Worm (Caenorhabditis elegans): ENCODE results near the gene amt-1.

The amt-1 gene

ce11 chrX:4528905-4529304, 42.3 kb upstream of the amt-1 start (continued):
- TF ChIP-seq irx-1 (tag; optimal IDR thresholded peaks at IDR 0.05): peak; percentile 8
- TF ChIP-seq jun-1 (tag; optimal IDR thresholded peaks at IDR 0.05): peak; percentile 37
- TF ChIP-seq nhr-85 (tag): peak; percentile 98
- peak; percentile 83 for TF ChIP-seq unc-130 (tag; optimal IDR thresholded peaks at IDR 0.05)
- TF ChIP-seq fos-1 (tag; optimal IDR thresholded peaks at IDR 0.05): no peak
- peak; percentile 40 for TF ChIP-seq skn-1 (tag; optimal IDR thresholded peaks at IDR 0.05)
- peak; percentile 68 for TF ChIP-seq nhr-19 (GFP tag; conservative IDR thresholded peaks at IDR 0.05)
- no peak for TF ChIP-seq egl-27 (tag; optimal IDR thresholded peaks at IDR 0.05)
- peak; percentile 79 for TF ChIP-seq snu-23 (GFP tag; optimal IDR thresholded peaks at IDR 0.05)
- TF ChIP-seq nhr-77 (tag; optimal IDR thresholded peaks at IDR 0.05): no peak
- no peak for TF ChIP-seq ces-1 (GFP tag; optimal IDR thresholded peaks at IDR 0.05)

- no peak for TF ChIP-seq dsc-1 (tag; optimal IDR thresholded peaks at IDR 0.05)
- TF ChIP-seq tlp-1 (tag; optimal IDR thresholded peaks at IDR 0.05): no peak
- TF ChIP-seq efl-1 (optimal IDR thresholded peaks at IDR 0.05): no peak
- TF ChIP-seq efl-1 (GFP tag; optimal IDR thresholded peaks at IDR 0.05 in 1 of 2): peak in 1 of 2 experiments; percentile 52
- TF ChIP-seq ama-1 (optimal IDR thresholded peaks at IDR 0.05): no peak
- TF ChIP-seq elt-2 (tag; optimal IDR thresholded peaks at IDR 0.05): peak; percentile 38
- TF ChIP-seq lin-14 (GFP tag; optimal IDR thresholded peaks at IDR 0.05): peak; percentile 38
- TF ChIP-seq snu-23 (GFP tag; optimal IDR thresholded peaks at IDR 0.05): no peak
- no peak for TF ChIP-seq grh-1 (GFP tag; IDR thresholded peaks at IDR 0.05)
- TF ChIP-seq nhr-47 (tag; optimal IDR thresholded peaks at IDR 0.05): no peak
- no peak for TF ChIP-seq pax-3 (tag; optimal IDR thresholded peaks at IDR 0.05)
- TF ChIP-seq pag-3 (tag; optimal IDR thresholded peaks at IDR 0.05; ENCODE audit: borderline replicate concordance, insufficient read depth): no peak
- TF ChIP-seq unc-62 (GFP tag; optimal IDR thresholded peaks at IDR 0.05): no peak
- no peak for TF ChIP-seq aly-2 (tag; optimal IDR thresholded peaks at IDR 0.05)
- TF ChIP-seq alr-1 (tag; optimal IDR thresholded peaks at IDR 0.05; ENCODE audit: borderline replicate concordance): no peak
- no peak for TF ChIP-seq mdl-1 (tag; optimal IDR thresholded peaks at IDR 0.05)
- no peak for TF ChIP-seq skn-1 (tag; optimal IDR thresholded peaks at IDR 0.05)
- no peak for TF ChIP-seq xbp-1 (tag; optimal IDR thresholded peaks at IDR 0.05)
- TF ChIP-seq nhr-11 (tag; optimal IDR thresholded peaks at IDR 0.05): no peak
- no peak for TF ChIP-seq fkh-10 (GFP tag; optimal IDR thresholded peaks at IDR 0.05)
- TF ChIP-seq nhr-20 (tag; optimal IDR thresholded peaks at IDR 0.05): peak; percentile 13
- no peak for TF ChIP-seq fos-1 (tag; optimal IDR thresholded peaks at IDR 0.05)
- TF ChIP-seq nhr-85 (tag): peak; percentile 57
- TF ChIP-seq nhr-19 (GFP tag; conservative IDR thresholded peaks at IDR 0.05): no peak
- no peak for TF ChIP-seq egl-27 (tag; optimal IDR thresholded peaks at IDR 0.05)
- TF ChIP-seq Y116A8C.19 (tag; optimal IDR thresholded peaks at IDR 0.05; ENCODE audit: borderline replicate concordance): no peak
Observed at ce11 chrX:4530426-4531044, 40.7 kb upstream of the amt-1 start.

ce11 chrX:4532160-4532741, 39.0 kb upstream of the amt-1 start, which contains the start of gene nhr-35:
Gene nhr-35, plus strand, starts transcription at chrX:4532691.
- TF ChIP-seq C04F5.9 (tag; optimal IDR thresholded peaks at IDR 0.05) (no peak), C16A3.4 (tag; optimal IDR thresholded peaks at IDR 0.05) (peak; percentile 59), grh-1 (GFP tag; IDR thresholded peaks at IDR 0.05) (no peak), elt-3 (tag; optimal IDR thresholded peaks at IDR 0.05) (peak in 5 of 6 experiments; percentile 27 to 84 (median 74)), nhr-71 (tag; optimal IDR thresholded peaks at IDR 0.05) (peak; percentile 79), lsy-2 (tag; optimal IDR thresholded peaks at IDR 0.05) (peak; percentile 37 to 62), ztf-4 (tag; optimal IDR thresholded peaks at IDR 0.05) (peak; percentile 59), zip-4 (GFP tag; optimal IDR thresholded peaks at IDR 0.05) (no peak), xbp-1 (tag; optimal IDR thresholded peaks at IDR 0.05) (peak; percentile 84), sup-37 (GFP tag; optimal IDR thresholded peaks at IDR 0.05) (peak; percentile 3), efl-1 (optimal IDR thresholded peaks at IDR 0.05) (peak in 1 of 2 experiments; percentile 15), efl-1 (GFP tag; optimal IDR thresholded peaks at IDR 0.05 in 1 of 2) (peak; percentile 11 to 55), elt-2 (tag; optimal IDR thresholded peaks at IDR 0.05) (peak; percentile 85), dpl-1 (GFP tag; optimal IDR thresholded peaks at IDR 0.05) (peak in 1 of 3 experiments; percentile 17), ztf-11 (tag; optimal IDR thresholded peaks at IDR 0.05) (no peak), fkh-8 (tag; optimal IDR thresholded peaks at IDR 0.05) (no peak), mep-1 (tag; optimal IDR thresholded peaks at IDR 0.05) (peak; percentile 53), unc-130 (tag; optimal IDR thresholded peaks at IDR 0.05) (peak; percentile 94), blmp-1 (tag; optimal IDR thresholded peaks at IDR 0.05) (peak; percentile 66), nhr-20 (tag; optimal IDR thresholded peaks at IDR 0.05) (peak; percentile 97), nhr-77 (tag; optimal IDR thresholded peaks at IDR 0.05) (no peak), nhr-19 (GFP tag; conservative IDR thresholded peaks at IDR 0.05) (peak; percentile 75), nhr-11 (tag; optimal IDR thresholded peaks at IDR 0.05) (peak; percentile 23), ets-5 (GFP tag; IDR thresholded peaks at IDR 0.05) (no peak), unc-30 (tag; optimal IDR thresholded peaks at IDR 0.05) (no peak), pqm-1 (tag; optimal IDR thresholded peaks at IDR 0.05) (no peak)

Data from whole organism, L1 larva.